Fruit fly (Drosophila melanogaster) whole organism, prepupa: ENCODE results near the gene CG9624.

Experiments used
- CG11294 ChIP-seq: fragments of 200-800 bp; sonication (Bioruptor generic); IDR thresholded peaks from 2 replicates; pipeline ENCODE4 v1.3.6; 2022; ENCODE audit warnings: missing biosample characterization, missing genetic modification characterization
- CG16779 ChIP-seq: fragments of 200-800 bp; sonication (Bioruptor generic); optimal IDR thresholded peaks from 3 replicates; lab custom pipeline; 2017; ENCODE audit warnings: missing biosample characterization, mild to moderate bottlenecking, missing genetic modification characterization
- CG3919 ChIP-seq: fragments of 200-800 bp; sonication (Bioruptor generic); optimal IDR thresholded peaks from 3 replicates; lab custom pipeline; 2016; ENCODE audit warnings: missing biosample characterization, missing genetic modification characterization
- CG7368 ChIP-seq: fragments of 200-800 bp; sonication (Bioruptor generic); optimal IDR thresholded peaks from 3 replicates; lab custom pipeline; 2016; ENCODE audit warnings: missing biosample characterization, missing genetic modification characterization
- Eip78C ChIP-seq: fragments of 200-800 bp; sonication (Bioruptor generic); peaks from one replicate; lab custom pipeline; 2016; ENCODE audit warnings: missing biosample characterization, missing genetic modification characterization
- Ets96B ChIP-seq: fragments of 200-800 bp; optimal IDR thresholded peaks from 2 replicates; lab custom pipeline; 2019; ENCODE audit warnings: missing biosample characterization, mild to moderate bottlenecking, missing genetic modification characterization, moderate library complexity
- Met ChIP-seq: fragments of 200-800 bp; sonication (Bioruptor generic); optimal IDR thresholded peaks from 3 replicates; lab custom pipeline; 2016; ENCODE audit warnings: missing biosample characterization, missing genetic modification characterization
- Sox102F ChIP-seq: fragments of 200-800 bp; sonication (Bioruptor generic); optimal IDR thresholded peaks from 2 replicates; lab custom pipeline; 2016; ENCODE audit warnings: missing biosample characterization, mild to moderate bottlenecking, missing genetic modification characterization
- acj6 ChIP-seq: fragments of 200-800 bp; sonication (Bioruptor generic); optimal IDR thresholded peaks from 3 replicates; lab custom pipeline; 2016; ENCODE audit warnings: missing biosample characterization, missing genetic modification characterization
- dsx ChIP-seq: fragments of 200-800 bp; optimal IDR thresholded peaks from 3 replicates; lab custom pipeline; 2019; ENCODE audit warnings: missing biosample characterization, mild to moderate bottlenecking, missing genetic modification characterization, moderate library complexity; ENCODE audit not compliant: poor library complexity, severe bottlenecking
- lz ChIP-seq: fragments of 200-800 bp; sonication (Bioruptor generic); optimal IDR thresholded peaks from 3 replicates; lab custom pipeline; 2016; ENCODE audit warnings: missing biosample characterization, missing genetic modification characterization
- vri ChIP-seq: fragments of 200-800 bp; sonication (Bioruptor generic); optimal IDR thresholded peaks from 3 replicates; lab custom pipeline; 2016; ENCODE audit warnings: missing biosample characterization, mild to moderate bottlenecking, missing genetic modification characterization

dm6 chr3R:14244577-14244976 is 15.6 kb upstream of the CG9624 start, which contains the start of gene CG43291:
- no peak for TF ChIP-seq Ets96B
- TF ChIP-seq CG11294 (GFP tag; lab: Robert Waterston, UW) = no peak
- TF ChIP-seq Sox102F (GFP tag; lab: Kevin White, UChicago) = no peak
- TF ChIP-seq vri (GFP tag; lab: Kevin White, UChicago) = no peak
- no peak for TF ChIP-seq CG3919 (GFP tag; lab: Kevin White, UChicago)
- no peak for TF ChIP-seq CG16779 (tag; lab: Kevin White, UChicago)
- no peak for TF ChIP-seq lz (GFP tag; lab: Kevin White, UChicago)
- TF ChIP-seq dsx (GFP tag; lab: Kevin White, UChicago) = no peak
- no peak for TF ChIP-seq Eip78C (GFP tag; lab: Kevin White, UChicago)
- TF ChIP-seq CG7368 (GFP tag; lab: Kevin White, UChicago) = no peak
- TF ChIP-seq Met (GFP tag; lab: Kevin White, UChicago) = no peak
- no peak for TF ChIP-seq acj6
